Fruit fly (Drosophila melanogaster) whole organism, embryonic: Measurements from ENCODE around the gene CG11986.
A peak's percentile ranks its signal among the peaks of the same experiment; 100 is the strongest.

Experiments
- Atf6 ChIP-seq: fragments of 200-800 bp; sonication (Bioruptor generic); IDR thresholded peaks from 2 replicates; pipeline ENCODE4 v1.3.6; 2022; ENCODE audit warnings: missing biosample characterization, missing genetic modification characterization
- C15 ChIP-seq: fragments of 200-800 bp; sonication (Bioruptor generic); IDR thresholded peaks from 3 replicates; pipeline ENCODE4 v1.3.6; 2022; ENCODE audit warnings: missing biosample characterization, missing genetic modification characterization
- CG10209 ChIP-seq: fragments of 200-800 bp; sonication (Bioruptor generic); optimal IDR thresholded peaks from 3 replicates; lab custom pipeline; 2017; ENCODE audit warnings: missing biosample characterization, mild to moderate bottlenecking, missing genetic modification characterization, missing genetic modification reagents
- CG12299 ChIP-seq: fragments of 200-800 bp; sonication (Bioruptor generic); optimal IDR thresholded peaks from 2 replicates; lab custom pipeline; 2018; ENCODE audit warnings: missing biosample characterization, mild to moderate bottlenecking, missing genetic modification characterization
- CG1647 ChIP-seq: fragments of 200-800 bp; sonication (Bioruptor generic); optimal IDR thresholded peaks from 3 replicates; lab custom pipeline; 2016; ENCODE audit warnings: missing biosample characterization, missing genetic modification characterization
- CG17359 ChIP-seq: fragments of 200-800 bp; sonication (Bioruptor generic); optimal IDR thresholded peaks from 3 replicates; lab custom pipeline; 2018; ENCODE audit warnings: missing biosample characterization, mild to moderate bottlenecking, missing genetic modification characterization, moderate library complexity
- CG17912 ChIP-seq: fragments of 200-800 bp; sonication (Bioruptor generic); optimal IDR thresholded peaks from 2 replicates; lab custom pipeline; 2018; ENCODE audit warnings: missing biosample characterization, mild to moderate bottlenecking, missing genetic modification characterization
- CG2116 ChIP-seq: fragments of 200-800 bp; sonication (Bioruptor generic); optimal IDR thresholded peaks from 3 replicates; lab custom pipeline; 2018; ENCODE audit warnings: missing biosample characterization, mild to moderate bottlenecking, missing genetic modification characterization
- CG2889 ChIP-seq: fragments of 200-800 bp; sonication (Bioruptor generic); IDR thresholded peaks from 3 replicates; pipeline ENCODE4 v1.3.6; 2022; ENCODE audit warnings: missing biosample characterization, missing genetic modification characterization
- CG31365 ChIP-seq: fragments of 200-800 bp; sonication (Bioruptor generic); optimal IDR thresholded peaks from 2 replicates; lab custom pipeline; 2018; ENCODE audit warnings: missing biosample characterization, mild to moderate bottlenecking, missing genetic modification characterization
- CG3163 ChIP-seq: fragments of 200-800 bp; sonication (Bioruptor generic); optimal IDR thresholded peaks from 3 replicates; lab custom pipeline; 2016; ENCODE audit warnings: missing biosample characterization, missing genetic modification characterization
- CG4820 ChIP-seq: fragments of 200-800 bp; sonication (Bioruptor generic); optimal IDR thresholded peaks from 3 replicates; lab custom pipeline; 2016; ENCODE audit warnings: missing biosample characterization, missing genetic modification characterization
- CG6272 ChIP-seq: fragments of 200-800 bp; sonication (Bioruptor generic); IDR thresholded peaks from 2 replicates; pipeline ENCODE4 v1.3.6; 2022; ENCODE audit warnings: missing biosample characterization, missing genetic modification characterization
- CG7963 ChIP-seq: fragments of 200-800 bp; sonication (Bioruptor generic); IDR thresholded peaks from 3 replicates; pipeline ENCODE4 v1.3.6; 2022; ENCODE audit warnings: missing biosample characterization, missing genetic modification characterization; ENCODE audit not compliant: partially characterized antibody
- CG8290 ChIP-seq, 3 experiments: fragments of 200-800 bp; sonication (Bioruptor generic); optimal IDR thresholded peaks; 2 replicates each; lab custom pipeline; 2016 to 2019; ENCODE audit warnings: missing biosample characterization in 3 of 3, missing genetic modification characterization in 3 of 3, mild to moderate bottlenecking in 2 of 3, moderate library complexity in 1 of 3
- CG9215 ChIP-seq: fragments of 200-800 bp; sonication (Bioruptor generic); IDR thresholded peaks from 2 replicates; pipeline ENCODE4 v1.3.6; 2022; ENCODE audit warnings: missing biosample characterization, missing genetic modification characterization
- CG9876 ChIP-seq: fragments of 200-800 bp; sonication (Bioruptor generic); optimal IDR thresholded peaks from 2 replicates; lab custom pipeline; 2016; ENCODE audit warnings: missing biosample characterization, missing genetic modification characterization
- CkIIα-i1 ChIP-seq: fragments of 200-800 bp; sonication (Bioruptor generic); IDR thresholded peaks from 2 replicates; pipeline ENCODE4 v1.3.6; 2022; ENCODE audit warnings: missing biosample characterization, missing genetic modification characterization
- CoRest ChIP-seq: fragments of 200-800 bp; sonication (Bioruptor generic); optimal IDR thresholded peaks from 3 replicates; lab custom pipeline; 2018; ENCODE audit warnings: missing biosample characterization, mild to moderate bottlenecking, missing genetic modification characterization, moderate library complexity
- Dip2 ChIP-seq: fragments of 200-800 bp; sonication (Bioruptor generic); IDR thresholded peaks from 2 replicates; pipeline ENCODE4 v1.3.6; 2022; ENCODE audit warnings: missing biosample characterization, missing genetic modification characterization
- Dll ChIP-seq: fragments of 200-800 bp; sonication (Bioruptor generic); IDR thresholded peaks from 4 replicates; pipeline ENCODE4 v1.3.6; 2022; ENCODE audit warnings: missing biosample characterization, missing genetic modification characterization; ENCODE audit not compliant: partially characterized antibody
- Doc2 ChIP-seq: fragments of 200-800 bp; sonication (Bioruptor generic); IDR thresholded peaks from 2 replicates; pipeline ENCODE4 v1.3.6; 2022; ENCODE audit warnings: missing biosample characterization, missing genetic modification characterization
- E2f2 ChIP-seq: fragments of 200-800 bp; sonication (Bioruptor generic); IDR thresholded peaks from 2 replicates; pipeline ENCODE4 v1.3.6; 2022; ENCODE audit warnings: missing biosample characterization, missing genetic modification characterization
- Elba2 ChIP-seq: fragments of 200-800 bp; sonication (Bioruptor generic); optimal IDR thresholded peaks from 3 replicates; lab custom pipeline; 2016; ENCODE audit warnings: missing biosample characterization, missing genetic modification characterization
- Hsf ChIP-seq: fragments of 200-800 bp; sonication (Bioruptor generic); optimal IDR thresholded peaks from 3 replicates; lab custom pipeline; 2016; ENCODE audit warnings: missing biosample characterization, missing genetic modification characterization
- NC2β ChIP-seq: fragments of 200-800 bp; sonication (Bioruptor generic); optimal IDR thresholded peaks from 2 replicates; lab custom pipeline; 2016; ENCODE audit warnings: missing biosample characterization, missing genetic modification characterization
- Neu2 ChIP-seq: fragments of 200-800 bp; sonication (Bioruptor generic); optimal IDR thresholded peaks from 3 replicates; lab custom pipeline; 2016; ENCODE audit warnings: missing biosample characterization, missing genetic modification characterization, borderline replicate concordance
- Sox102F ChIP-seq: fragments of 200-800 bp; sonication (Bioruptor generic); optimal IDR thresholded peaks from 2 replicates; lab custom pipeline; 2018; ENCODE audit warnings: missing biosample characterization, mild to moderate bottlenecking, missing genetic modification characterization, moderate library complexity
- ab ChIP-seq: fragments of 200-800 bp; sonication (Bioruptor generic); optimal IDR thresholded peaks from 2 replicates; lab custom pipeline; 2016; ENCODE audit warnings: missing biosample characterization, missing genetic modification characterization
- bowl ChIP-seq: fragments of 200-800 bp; sonication (Bioruptor generic); IDR thresholded peaks from 2 replicates; pipeline ENCODE4 v1.3.6; 2022; ENCODE audit warnings: missing biosample characterization, missing genetic modification characterization
- br ChIP-seq: fragments of >200 bp; optimal IDR thresholded peaks from 2 replicates; lab custom pipeline; 2017
- croc ChIP-seq: fragments of 200-800 bp; sonication (Bioruptor generic); conservative IDR thresholded peaks from 3 replicates; pipeline ENCODE4 v1.3.6; 2022; ENCODE audit warnings: missing biosample characterization, missing genetic modification characterization
- ftz-f1 ChIP-seq: fragments of 200-800 bp; sonication (Bioruptor generic); optimal IDR thresholded peaks from 2 replicates; lab custom pipeline; 2016; ENCODE audit warnings: missing biosample characterization, missing genetic modification characterization
- fu2 ChIP-seq: fragments of 200-800 bp; sonication (Bioruptor generic); optimal IDR thresholded peaks from 2 replicates; lab custom pipeline; 2016; ENCODE audit warnings: missing biosample characterization, missing genetic modification characterization
- grau ChIP-seq: fragments of 200-800 bp; optimal IDR thresholded peaks from 3 replicates; lab custom pipeline; 2019; ENCODE audit warnings: missing biosample characterization, mild to moderate bottlenecking, missing genetic modification characterization, moderate library complexity
- grn ChIP-seq: fragments of 200-800 bp; sonication (Bioruptor generic); optimal IDR thresholded peaks from 3 replicates; lab custom pipeline; 2017; ENCODE audit warnings: missing biosample characterization, missing genetic modification characterization
- gsb ChIP-seq: fragments of 200-800 bp; sonication (Bioruptor generic); IDR thresholded peaks from 2 replicates; pipeline ENCODE4 v1.3.6; 2022; ENCODE audit warnings: missing biosample characterization, missing genetic modification characterization
- hb ChIP-seq: fragments of 200-800 bp; sonication (Bioruptor generic); IDR thresholded peaks from 3 replicates; pipeline ENCODE4 v1.3.6; 2022; ENCODE audit warnings: missing biosample characterization, missing genetic modification characterization; ENCODE audit not compliant: partially characterized antibody
- ind ChIP-seq: fragments of 200-800 bp; sonication (Bioruptor generic); optimal IDR thresholded peaks from 3 replicates; lab custom pipeline; 2016; ENCODE audit warnings: missing biosample characterization, missing genetic modification characterization
- mld ChIP-seq: fragments of 200-800 bp; sonication (Bioruptor generic); IDR thresholded peaks from 3 replicates; pipeline ENCODE4 v1.3.6; 2022; ENCODE audit warnings: missing biosample characterization, missing genetic modification characterization; ENCODE audit not compliant: partially characterized antibody
- nau ChIP-seq: fragments of 200-800 bp; sonication (Bioruptor generic); optimal IDR thresholded peaks from 3 replicates; lab custom pipeline; 2017; ENCODE audit warnings: missing biosample characterization, mild to moderate bottlenecking, missing genetic modification characterization, missing genetic modification reagents
- nerfin-1 ChIP-seq: fragments of 200-800 bp; sonication (Bioruptor generic); optimal IDR thresholded peaks from 3 replicates; lab custom pipeline; 2019; ENCODE audit warnings: missing biosample characterization, mild to moderate bottlenecking, missing genetic modification characterization, moderate library complexity
- oc ChIP-seq: fragments of 200-800 bp; sonication (Bioruptor generic); optimal IDR thresholded peaks from 2 replicates; lab custom pipeline; 2018; ENCODE audit warnings: missing biosample characterization, mild to moderate bottlenecking, missing genetic modification characterization, moderate library complexity
- phol ChIP-seq: fragments of 200-800 bp; sonication (Bioruptor generic); optimal IDR thresholded peaks from 3 replicates; lab custom pipeline; 2018; ENCODE audit warnings: missing biosample characterization, mild to moderate bottlenecking, missing genetic modification characterization, moderate library complexity
- pnt ChIP-seq: fragments of 200-800 bp; sonication (Bioruptor generic); optimal IDR thresholded peaks from 3 replicates; lab custom pipeline; 2016; ENCODE audit warnings: missing biosample characterization, missing genetic modification characterization
- pzg ChIP-seq: fragments of 200-800 bp; sonication (Bioruptor generic); optimal IDR thresholded peaks from 3 replicates; lab custom pipeline; 2018; ENCODE audit warnings: missing biosample characterization, mild to moderate bottlenecking, missing genetic modification characterization, moderate library complexity
- sd ChIP-seq: fragments of 200-800 bp; sonication (Bioruptor generic); optimal IDR thresholded peaks from 3 replicates; lab custom pipeline; 2018; ENCODE audit warnings: missing biosample characterization, mild to moderate bottlenecking, missing genetic modification characterization, moderate library complexity
- sima ChIP-seq: fragments of 200-800 bp; sonication (Bioruptor generic); optimal IDR thresholded peaks from 2 replicates; lab custom pipeline; 2016; ENCODE audit warnings: missing biosample characterization, missing genetic modification characterization
- sr ChIP-seq: fragments of 200-800 bp; sonication (Bioruptor generic); IDR thresholded peaks from 3 replicates; pipeline ENCODE4 v1.3.6; 2022; ENCODE audit warnings: missing biosample characterization, missing genetic modification characterization
- trh ChIP-seq: fragments of 200-800 bp; sonication (Bioruptor generic); optimal IDR thresholded peaks from 2 replicates; lab custom pipeline; 2016; ENCODE audit warnings: missing biosample characterization, missing genetic modification characterization
- zfh2 ChIP-seq: fragments of 200-800 bp; sonication (Bioruptor generic); optimal IDR thresholded peaks from 2 replicates; lab custom pipeline; 2016; ENCODE audit warnings: missing biosample characterization, missing genetic modification characterization

Gene CG11986

dm6 chr3R:9051937-9052680 lies 36.9 kb downstream of the CG11986 start, which contains the start of gene Kdm2 (continued):
- TF ChIP-seq mld (GFP tag; lab: Robert Waterston, UW) (no peak), trh (no peak), ind (GFP tag; lab: Kevin White, UChicago) (no peak), CG8290 (GFP tag; optimal IDR thresholded peaks at IDR 0.05; lab: Kevin White, UChicago) (no peak), CG8290 (tag; optimal IDR thresholded peaks at IDR 0.05; lab: Kevin White, UChicago) (peak in 1 of 2 experiments; percentile 77), CG9876 (GFP tag; lab: Kevin White, UChicago) (no peak), CG10209 (GFP tag; lab: Kevin White, UChicago) (no peak), Sox102F (GFP tag; lab: Kevin White, UChicago) (no peak), grau (peak; percentile 27), CG4820 (GFP tag; lab: Kevin White, UChicago) (no peak), sima (no peak), bowl (GFP tag; lab: Robert Waterston, UW) (no peak), CG7963 (GFP tag; lab: Robert Waterston, UW) (no peak), CG1647 (peak; percentile 8), zfh2 (GFP tag; lab: Kevin White, UChicago) (no peak), gsb (no peak), pnt (no peak), CG17359 (peak; percentile 30), Doc2 (GFP tag; lab: Robert Waterston, UW) (no peak), CG2889 (GFP tag; lab: Robert Waterston, UW) (no peak), oc (tag; lab: Kevin White, UChicago) (no peak), hb (GFP tag; lab: Robert Waterston, UW) (no peak), grn (GFP tag; lab: Kevin White, UChicago) (no peak), CG31365 (peak; percentile 7), CG6272 (GFP tag; lab: Robert Waterston, UW) (no peak), croc (GFP tag; lab: Robert Waterston, UW) (no peak), pzg (GFP tag; lab: Kevin White, UChicago) (peak; percentile 67), C15 (no peak), nau (GFP tag; lab: Kevin White, UChicago) (no peak), ftz-f1 (GFP tag; lab: Kevin White, UChicago) (no peak), E2f2 (no peak), sr (GFP tag; lab: Robert Waterston, UW) (no peak), sd (no peak), Dll (no peak), CG17912 (GFP tag; lab: Kevin White, UChicago) (no peak), fu2 (GFP tag; lab: Kevin White, UChicago) (no peak), Atf6 (GFP tag; lab: Robert Waterston, UW) (no peak), Neu2 (GFP tag; lab: Kevin White, UChicago) (no peak), CG9215 (GFP tag; lab: Robert Waterston, UW) (no peak), CG3163 (GFP tag; lab: Kevin White, UChicago) (no peak), nerfin-1 (tag; lab: Kevin White, UChicago) (peak; percentile 16), CoRest (tag; lab: Kevin White, UChicago) (no peak), ab (no peak), Hsf (no peak), Dip2 (no peak), br (lab: Kevin White, UChicago) (no peak), CG2116 (GFP tag; lab: Kevin White, UChicago) (peak; percentile 23), CkIIα-i1 (GFP tag; lab: Robert Waterston, UW) (no peak), CG12299 (tag; lab: Kevin White, UChicago) (peak; percentile 0), Elba2 (no peak), NC2β (GFP tag; lab: Kevin White, UChicago) (no peak), phol (tag; lab: Kevin White, UChicago) (peak; percentile 58)
